Fruit fly (Drosophila melanogaster): ENCODE data around the gene CG4151.

The CG4151 gene

dm6 chrX:5516783-5517571 lies 15.7 kb downstream of the CG4151 start (continued):
- no peak for TF ChIP-seq NK7.1 (GFP tag; optimal IDR thresholded peaks at IDR 0.05)
- TF ChIP-seq E2f1 (GFP tag; IDR thresholded peaks at IDR 0.05), result 0 out of 2 replicates have a peak, but pooled peaks have one; percentile 15
- TF ChIP-seq CG17359 (tag; optimal IDR thresholded peaks at IDR 0.05), result no peak
- no peak for TF ChIP-seq inv (GFP tag; IDR thresholded peaks at IDR 0.05; ENCODE audit: partially characterized antibody)
- no peak for TF ChIP-seq dimm (GFP tag; IDR thresholded peaks at IDR 0.05)
- peak; percentile 21 for TF ChIP-seq zf30C (GFP tag; optimal IDR thresholded peaks at IDR 0.05)
- no peak for TF ChIP-seq H15 (GFP tag; IDR thresholded peaks at IDR 0.05)
- no peak for TF ChIP-seq Optix (GFP tag; IDR thresholded peaks at IDR 0.05)
- no peak for TF ChIP-seq CG1647 (GFP tag; optimal IDR thresholded peaks at IDR 0.05)
- peak; percentile 28 for TF ChIP-seq CG12299 (tag; optimal IDR thresholded peaks at IDR 0.05)
- no peak for TF ChIP-seq Myb (GFP tag; optimal IDR thresholded peaks at IDR 0.05)
- TF ChIP-seq pum (GFP tag; optimal IDR thresholded peaks at IDR 0.05), result no peak
- no peak for TF ChIP-seq dati (GFP tag; IDR thresholded peaks at IDR 0.05)
- TF ChIP-seq gem (tag; optimal IDR thresholded peaks at IDR 0.05), result peak; percentile 68
- peak; percentile 24 for TF ChIP-seq CG10209 (GFP tag; optimal IDR thresholded peaks at IDR 0.05)
- peak; percentile 9 for TF ChIP-seq gsb-n (tag; optimal IDR thresholded peaks at IDR 0.05)
- TF ChIP-seq luna (GFP tag; optimal IDR thresholded peaks at IDR 0.05), result no peak
- peak; percentile 84 for TF ChIP-seq sens (GFP tag)
- TF ChIP-seq CG15514 (GFP tag; optimal IDR thresholded peaks at IDR 0.05), result peak; percentile 33
- no peak for TF ChIP-seq Opbp (GFP tag; IDR thresholded peaks at IDR 0.05; ENCODE audit: partially characterized antibody)
- TF ChIP-seq crc (GFP tag; optimal IDR thresholded peaks at IDR 0.05), result no peak
- peak; percentile 57 for TF ChIP-seq CG10979 (tag; optimal IDR thresholded peaks at IDR 0.05)
- TF ChIP-seq lov (optimal IDR thresholded peaks at IDR 0.05), result no peak
- no peak for TF ChIP-seq lov (GFP tag; IDR thresholded peaks at IDR 0.05)
- TF ChIP-seq Drgx (GFP tag; IDR thresholded peaks at IDR 0.05), result no peak; the same call in 1 of the 2 replicates
- no peak for TF ChIP-seq lilli (GFP tag; optimal IDR thresholded peaks at IDR 0.05)
- no peak for TF ChIP-seq sc (optimal IDR thresholded peaks at IDR 0.05)
- TF ChIP-seq sc (GFP tag; optimal IDR thresholded peaks at IDR 0.05), result no peak
- TF ChIP-seq btn (GFP tag; optimal IDR thresholded peaks at IDR 0.05), result peak; percentile 32
- TF ChIP-seq CG8290 (GFP tag; optimal IDR thresholded peaks at IDR 0.05), result peak; percentile 9
- TF ChIP-seq CG8290 (tag; optimal IDR thresholded peaks at IDR 0.05), result peak in 1 of 2 experiments; percentile 21
- TF ChIP-seq pb (GFP tag; optimal IDR thresholded peaks at IDR 0.05), result peak; percentile 3
- peak; percentile 35 for TF ChIP-seq phol (tag; optimal IDR thresholded peaks at IDR 0.05)
- TF ChIP-seq CG12155 (GFP tag; optimal IDR thresholded peaks at IDR 0.05), result no peak
- TF ChIP-seq Sox100B (GFP tag; optimal IDR thresholded peaks at IDR 0.05), result peak; percentile 58
- TF ChIP-seq CG8359 (GFP tag; optimal IDR thresholded peaks at IDR 0.05; ENCODE audit: borderline replicate concordance), result peak; percentile 17
- no peak for TF ChIP-seq TFAM (GFP tag; optimal IDR thresholded peaks at IDR 0.05)
- no peak for TF ChIP-seq knrl (GFP tag; IDR thresholded peaks at IDR 0.05; ENCODE audit: partially characterized antibody)
- TF ChIP-seq CG10431 (GFP tag; optimal IDR thresholded peaks at IDR 0.05), result peak; percentile 4
- 0 out of 2 replicates have a peak, but pooled peaks have one; percentile 33 for TF ChIP-seq unc-4 (GFP tag; IDR thresholded peaks at IDR 0.05; ENCODE audit: partially characterized antibody)
- no peak for TF ChIP-seq slp2 (GFP tag; optimal IDR thresholded peaks at IDR 0.05)
- TF ChIP-seq CoRest (tag; optimal IDR thresholded peaks at IDR 0.05), result peak; percentile 48
- no peak for TF ChIP-seq fd64A (GFP tag; optimal IDR thresholded peaks at IDR 0.05)
- TF ChIP-seq sima (GFP tag; optimal IDR thresholded peaks at IDR 0.05), result no peak
- peak; percentile 5 for TF ChIP-seq Bteb2 (GFP tag; optimal IDR thresholded peaks at IDR 0.05)
- TF ChIP-seq Rfx (GFP tag; IDR thresholded peaks at IDR 0.05), result peak; percentile 15; the same call in 1 of the 2 replicates
- no peak for TF ChIP-seq da (GFP tag; optimal IDR thresholded peaks at IDR 0.05)
- no peak for TF ChIP-seq CG10462 (GFP tag; optimal IDR thresholded peaks at IDR 0.05)
- TF ChIP-seq kay (GFP tag; optimal IDR thresholded peaks at IDR 0.05), result peak; percentile 72
- no peak for TF ChIP-seq chn (GFP tag; optimal IDR thresholded peaks at IDR 0.05)

Data from whole organism, embryonic.